Fruit fly (Drosophila melanogaster): ENCODE measurements around the gene CG13708.

- TF ChIP-seq Ets21C (GFP tag; optimal IDR thresholded peaks at IDR 0.05) = no peak
- TF ChIP-seq CG32006 (GFP tag; optimal IDR thresholded peaks at IDR 0.05) = peak; percentile 60
These were observed 1.6 kb upstream of the CG13708 start for dm6 chr3L:4835005-4835404.
